Worm (Caenorhabditis elegans): ENCODE results near the gene pho-4.
A peak's percentile ranks its signal among the peaks of the same experiment; 100 is the strongest.

Gene pho-4

DNA sequence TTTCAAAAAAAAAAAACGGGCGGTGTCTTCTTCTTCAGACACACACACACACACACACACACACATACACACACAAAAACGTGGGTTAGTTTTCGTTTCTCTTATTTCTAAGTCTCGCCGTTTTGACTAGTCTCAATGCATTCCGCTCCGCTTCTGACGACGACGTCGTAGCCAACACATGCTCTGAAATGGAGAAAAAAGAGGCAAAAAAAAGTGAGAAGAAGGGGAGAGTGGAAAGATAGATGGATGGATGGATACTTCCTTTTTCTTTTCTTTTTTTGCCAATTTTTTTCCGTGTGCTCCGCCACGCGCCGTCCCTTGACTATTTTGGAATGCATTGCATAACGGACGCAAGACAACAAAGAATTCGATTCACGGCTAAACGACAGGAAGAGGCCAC, 38.5 kb upstream of the pho-4 start:
- TF ChIP-seq gei-17 (GFP tag; optimal IDR thresholded peaks at IDR 0.05) (no peak), tbx-9 (tag; optimal IDR thresholded peaks at IDR 0.05; ENCODE audit: borderline replicate concordance) (no peak), F37B4.10 (GFP tag; IDR thresholded peaks at IDR 0.05) (no peak), chd-7 (tag; optimal IDR thresholded peaks at IDR 0.05) (peak; percentile 11), ztf-25 (GFP tag; IDR thresholded peaks at IDR 0.05) (no peak), K12H6.12 (tag; optimal IDR thresholded peaks at IDR 0.05) (peak; percentile 33), athp-1 (tag; optimal IDR thresholded peaks at IDR 0.05) (no peak), zfh-2 (GFP tag; conservative IDR thresholded peaks at IDR 0.05) (0 out of 2 replicates have a peak, but pooled peaks have one; percentile 30), F22D6.2 (tag; optimal IDR thresholded peaks at IDR 0.05) (no peak)

- TF ChIP-seq let-526 (GFP tag; IDR thresholded peaks at IDR 0.05) (no peak), F49E8.2 (tag; optimal IDR thresholded peaks at IDR 0.05; ENCODE audit: insufficient read depth) (no peak), athp-1 (tag; optimal IDR thresholded peaks at IDR 0.05) (no peak), nfya-1 (tag; optimal IDR thresholded peaks at IDR 0.05; ENCODE audit: borderline replicate concordance, insufficient read depth) (no peak), nfyb-1 (GFP tag; IDR thresholded peaks at IDR 0.05) (no peak), bed-1 (GFP tag; IDR thresholded peaks at IDR 0.05) (no peak), nhr-179 (tag; optimal IDR thresholded peaks at IDR 0.05) (no peak), die-1 (tag; optimal IDR thresholded peaks at IDR 0.05) (no peak), lsy-27 (tag; optimal IDR thresholded peaks at IDR 0.05; ENCODE audit: borderline replicate concordance, insufficient read depth) (no peak), sptf-2 (GFP tag; optimal IDR thresholded peaks at IDR 0.05) (no peak), sea-2 (GFP tag; IDR thresholded peaks at IDR 0.05) (no peak), lsl-1 (GFP tag; optimal IDR thresholded peaks at IDR 0.05) (no peak), Y95B8A.8 (GFP tag; IDR thresholded peaks at IDR 0.05) (no peak), ekl-4 (GFP tag; IDR thresholded peaks at IDR 0.05) (no peak), dpff-1 (tag; optimal IDR thresholded peaks at IDR 0.05) (no peak), F57C9.4 (tag; optimal IDR thresholded peaks at IDR 0.05) (no peak), ama-1 (optimal IDR thresholded peaks at IDR 0.05) (no peak), ama-1 (GFP tag; optimal IDR thresholded peaks at IDR 0.05) (no peak)
Observed at ce11 chrII:5271729-5272322, 33.6 kb upstream of the pho-4 start, which contains the start of gene drn-1. drn-1 (minus strand) TSS chrII:5271845.

DNA sequence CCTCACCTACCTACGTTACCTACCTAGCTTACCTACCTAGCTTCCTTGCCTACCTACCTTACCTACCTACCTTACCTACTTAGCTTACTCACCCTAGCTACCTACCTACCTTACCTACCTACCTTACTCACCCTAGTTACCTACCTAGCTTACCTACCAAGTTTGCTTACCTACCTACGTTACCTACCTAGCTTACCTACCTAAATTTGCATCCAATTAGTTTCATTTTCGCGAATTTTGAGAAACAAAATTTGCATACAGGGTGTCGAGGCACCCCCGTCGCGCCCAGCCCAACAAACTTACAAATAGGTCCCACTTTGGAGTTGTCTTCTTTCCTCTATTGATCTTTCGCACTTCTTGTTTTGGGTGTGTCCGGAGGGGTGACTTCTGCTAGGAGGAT, 30.7 kb upstream of the pho-4 start:
- TF ChIP-seq hmg-20 (GFP tag; IDR thresholded peaks at IDR 0.05) (no peak), ceh-79 (tag; optimal IDR thresholded peaks at IDR 0.05) (no peak), ztf-26 (tag; optimal IDR thresholded peaks at IDR 0.05) (no peak), ztf-3 (GFP tag; optimal IDR thresholded peaks at IDR 0.05) (no peak), efl-1 (GFP tag; optimal IDR thresholded peaks at IDR 0.05) (no peak), rpc-1 (optimal IDR thresholded peaks at IDR 0.05) (no peak), rpc-1 (tag; optimal IDR thresholded peaks at IDR 0.05) (no peak), unc-62 (GFP tag; optimal IDR thresholded peaks at IDR 0.05) (no peak), B0035.1 (tag; optimal IDR thresholded peaks at IDR 0.05) (no peak), ama-1 (optimal IDR thresholded peaks at IDR 0.05) (no peak), ama-1 (GFP tag; optimal IDR thresholded peaks at IDR 0.05) (no peak), snpc-4 (GFP tag; optimal IDR thresholded peaks at IDR 0.05) (no peak), snpc-4 (tag; optimal IDR thresholded peaks at IDR 0.05) (no peak), ztf-25 (GFP tag; IDR thresholded peaks at IDR 0.05) (no peak), madf-3 (GFP tag; IDR thresholded peaks at IDR 0.05) (no peak), hrde-1 (tag; optimal IDR thresholded peaks at IDR 0.05; ENCODE audit: borderline replicate concordance) (no peak), let-526 (GFP tag; IDR thresholded peaks at IDR 0.05) (no peak)
